Worm (Caenorhabditis elegans): Measurements from ENCODE around the gene rsu-1.

ce11 chrIII:3486055-3486454 lies 14.3 kb downstream of the rsu-1 start:
- no peak for TF ChIP-seq unc-39 (tag; optimal IDR thresholded peaks at IDR 0.05)
- no peak for TF ChIP-seq unc-62 (GFP tag; optimal IDR thresholded peaks at IDR 0.05)
- TF ChIP-seq nhr-76 (tag; optimal IDR thresholded peaks at IDR 0.05) = no peak
- TF ChIP-seq ztf-11 (tag; optimal IDR thresholded peaks at IDR 0.05) = no peak
- TF ChIP-seq ama-1 (optimal IDR thresholded peaks at IDR 0.05) = no peak
- no peak for TF ChIP-seq daf-12 (tag; optimal IDR thresholded peaks at IDR 0.05)
- no peak for TF ChIP-seq nhr-67 (tag; optimal IDR thresholded peaks at IDR 0.05)
- TF ChIP-seq skn-1 (tag; optimal IDR thresholded peaks at IDR 0.05) = no peak
- no peak for TF ChIP-seq R02D3.7 (tag; optimal IDR thresholded peaks at IDR 0.05)
- TF ChIP-seq zag-1 (tag; optimal IDR thresholded peaks at IDR 0.05) = no peak
- TF ChIP-seq snpc-4 (tag; optimal IDR thresholded peaks at IDR 0.05) = no peak
- no peak for TF ChIP-seq lsy-12 (tag; optimal IDR thresholded peaks at IDR 0.05)
- no peak for TF ChIP-seq ztf-4 (tag; optimal IDR thresholded peaks at IDR 0.05)
